Worm (Caenorhabditis elegans) whole organism, young adult: ENCODE measurements around the gene R12B2.6.

Experiments used
- B0019.2 ChIP-seq: fragments of 200-800 bp; sonication (Bioruptor generic); conservative IDR thresholded peaks from 2 replicates; pipeline ENCODE4 v1.3.6; 2022; ENCODE audit warnings: missing genetic modification reagents, missing genetic modification characterization, missing compliant biosample characterization
- D2030.7 ChIP-seq: fragments of 200-800 bp; sonication (Bioruptor generic); IDR thresholded peaks from 2 replicates; pipeline ENCODE4 v1.3.6; 2022; ENCODE audit warnings: missing genetic modification reagents, missing genetic modification characterization, missing compliant biosample characterization
- ceh-40 ChIP-seq: fragments of 200-800 bp; sonication (Bioruptor generic); IDR thresholded peaks from 2 replicates; pipeline ENCODE4 v1.3.6; 2022; ENCODE audit warnings: missing genetic modification characterization, missing compliant biosample characterization

DNA sequence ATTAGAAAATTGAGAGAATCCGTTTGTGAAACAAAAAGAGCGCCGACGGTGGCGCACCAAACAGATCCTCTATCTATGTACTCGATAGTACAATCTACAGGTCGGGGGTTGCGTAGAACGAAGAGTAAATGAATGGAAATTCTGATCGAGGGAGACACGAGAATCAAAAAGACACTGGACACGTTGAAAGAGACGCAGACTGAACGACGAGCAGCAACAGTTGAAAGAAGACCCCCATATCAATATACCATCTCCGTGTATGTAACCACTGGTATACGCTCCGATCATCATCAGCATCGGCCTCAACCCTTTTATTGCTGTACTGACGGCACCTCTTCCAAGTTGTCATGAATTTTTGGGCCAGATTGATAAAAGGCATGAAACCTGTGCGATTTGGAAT is 2.3 kb upstream of the R12B2.6 start:
- TF ChIP-seq ceh-40 (GFP tag; lab: Robert Waterston, UW) (no peak), B0019.2 (GFP tag; lab: Robert Waterston, UW) (no peak), D2030.7 (no peak)
